Fruit fly (Drosophila melanogaster): Measurements from ENCODE around the gene CG32102.

The CG32102 gene

dm6 chr3L:12507571-12507970 lies 38.0 kb upstream of the CG32102 start, which contains the start of gene CG10654:
CG10654 (minus strand) TSS chr3L:12507840.
- TF ChIP-seq dsf (GFP tag; optimal IDR thresholded peaks at IDR 0.05; ENCODE audit: borderline replicate concordance) (no peak), HLH106 (tag; optimal IDR thresholded peaks at IDR 0.05) (no peak), psq (GFP tag; optimal IDR thresholded peaks at IDR 0.05) (no peak)

- TF ChIP-seq ey (GFP tag; optimal IDR thresholded peaks at IDR 0.05) (no peak), h (GFP tag; optimal IDR thresholded peaks at IDR 0.05) (peak; percentile 75), Dfd (GFP tag; optimal IDR thresholded peaks at IDR 0.05) (no peak), rgr (GFP tag; optimal IDR thresholded peaks at IDR 0.05) (no peak)
These were observed 37.5 kb upstream of the CG32102 start for dm6 chr3L:12506963-12507552.

- TF ChIP-seq woc (GFP tag; optimal IDR thresholded peaks at IDR 0.05) (no peak), Hnf4 (GFP tag; optimal IDR thresholded peaks at IDR 0.05) (no peak), CG32264 (GFP tag; optimal IDR thresholded peaks at IDR 0.05) (no peak), HLH106 (tag; optimal IDR thresholded peaks at IDR 0.05) (no peak), rgr (GFP tag; optimal IDR thresholded peaks at IDR 0.05) (no peak), fru (GFP tag; optimal IDR thresholded peaks at IDR 0.05) (no peak), Rel (GFP tag; optimal IDR thresholded peaks at IDR 0.05) (no peak), Rel (tag; optimal IDR thresholded peaks at IDR 0.05) (no peak), CrebA (GFP tag; optimal IDR thresholded peaks at IDR 0.05; ENCODE audit: borderline replicate concordance) (no peak), brk (GFP tag; optimal IDR thresholded peaks at IDR 0.05) (no peak), Jra (GFP tag; optimal IDR thresholded peaks at IDR 0.05) (no peak)
These were observed 36.4 kb upstream of the CG32102 start for dm6 chr3L:12505990-12506389.

dm6 chr3L:12503865-12504650 lies 34.5 kb upstream of the CG32102 start, which contains the start of the genes CG10646 and vih:
CG10646 (minus strand) TSS chr3L:12503894.
vih (plus strand) TSS chr3L:12504292.
- TF ChIP-seq Jra (GFP tag; optimal IDR thresholded peaks at IDR 0.05) = no peak
- no peak for TF ChIP-seq woc (GFP tag; optimal IDR thresholded peaks at IDR 0.05)
- TF ChIP-seq lola (GFP tag; optimal IDR thresholded peaks at IDR 0.05) = no peak
- TF ChIP-seq h (GFP tag; optimal IDR thresholded peaks at IDR 0.05) = peak; percentile 59
- TF ChIP-seq Rel (GFP tag; optimal IDR thresholded peaks at IDR 0.05) = no peak
- peak; percentile 43 for TF ChIP-seq Rel (tag; optimal IDR thresholded peaks at IDR 0.05)
- TF ChIP-seq brk (GFP tag; optimal IDR thresholded peaks at IDR 0.05) = no peak
- TF ChIP-seq pan (optimal IDR thresholded peaks at IDR 0.05) = no peak
- no peak for TF ChIP-seq usp (GFP tag; optimal IDR thresholded peaks at IDR 0.05)
- TF ChIP-seq Mio (GFP tag; optimal IDR thresholded peaks at IDR 0.05) = no peak
- TF ChIP-seq dl (GFP tag; optimal IDR thresholded peaks at IDR 0.05; ENCODE audit: insufficient read depth in 1 of 2, partially characterized antibody in 2 of 2) = no peak
- TF ChIP-seq Myc (optimal IDR thresholded peaks at IDR 0.05) = peak; percentile 47
- TF ChIP-seq CrebA (GFP tag; optimal IDR thresholded peaks at IDR 0.05; ENCODE audit: borderline replicate concordance) = no peak
- TF ChIP-seq Hr83 (GFP tag; optimal IDR thresholded peaks at IDR 0.05; ENCODE audit: poor library complexity, severe bottlenecking) = peak; percentile 47
- peak; percentile 24 for TF ChIP-seq dsf (GFP tag; optimal IDR thresholded peaks at IDR 0.05; ENCODE audit: borderline replicate concordance)
- peak; percentile 50 for TF ChIP-seq fru (GFP tag; optimal IDR thresholded peaks at IDR 0.05)
- peak; percentile 60 for TF ChIP-seq rgr (GFP tag; optimal IDR thresholded peaks at IDR 0.05)
- TF ChIP-seq ey (GFP tag; optimal IDR thresholded peaks at IDR 0.05) = peak; percentile 12
- no peak for TF ChIP-seq CG32264 (GFP tag; optimal IDR thresholded peaks at IDR 0.05)
- no peak for TF ChIP-seq Dfd (GFP tag; optimal IDR thresholded peaks at IDR 0.05)
- TF ChIP-seq Vsx2 (GFP tag; optimal IDR thresholded peaks at IDR 0.05; ENCODE audit: partially characterized antibody) = no peak
- TF ChIP-seq jim (GFP tag; optimal IDR thresholded peaks at IDR 0.05) = no peak
- no peak for TF ChIP-seq Dif (GFP tag; optimal IDR thresholded peaks at IDR 0.05; ENCODE audit: partially characterized antibody)
- peak; percentile 54 for TF ChIP-seq Sp1 (GFP tag; optimal IDR thresholded peaks at IDR 0.05)
- TF ChIP-seq dmrt93B (GFP tag; optimal IDR thresholded peaks at IDR 0.05) = no peak
- TF ChIP-seq foxo (GFP tag; optimal IDR thresholded peaks at IDR 0.05) = peak in 1 of 2 experiments; percentile 66
- TF ChIP-seq sage (GFP tag; optimal IDR thresholded peaks at IDR 0.05) = no peak
- TF ChIP-seq OdsH (GFP tag; optimal IDR thresholded peaks at IDR 0.05) = peak; percentile 37
- no peak for TF ChIP-seq GATAd (GFP tag; optimal IDR thresholded peaks at IDR 0.05)
- no peak for TF ChIP-seq Abd-B (GFP tag; optimal IDR thresholded peaks at IDR 0.05)
- no peak for TF ChIP-seq N (GFP tag; optimal IDR thresholded peaks at IDR 0.05)
- peak; percentile 11 for TF ChIP-seq br (GFP tag; optimal IDR thresholded peaks at IDR 0.05)
- no peak for TF ChIP-seq Hnf4 (GFP tag; optimal IDR thresholded peaks at IDR 0.05)
- TF ChIP-seq tai (GFP tag; optimal IDR thresholded peaks at IDR 0.05) = no peak
- no peak for TF ChIP-seq Hr78 (GFP tag; optimal IDR thresholded peaks at IDR 0.05)
- TF ChIP-seq HLH106 (tag; optimal IDR thresholded peaks at IDR 0.05) = peak; percentile 45
- peak; percentile 40 for TF ChIP-seq CG9705 (GFP tag; optimal IDR thresholded peaks at IDR 0.05)
- peak; percentile 67 for TF ChIP-seq psq (GFP tag; optimal IDR thresholded peaks at IDR 0.05)
- TF ChIP-seq sv (GFP tag; optimal IDR thresholded peaks at IDR 0.05) = no peak

All from whole organism, wandering third instar larva.